Fruit fly (Drosophila melanogaster): ENCODE measurements around the gene CG17190.

DNA sequence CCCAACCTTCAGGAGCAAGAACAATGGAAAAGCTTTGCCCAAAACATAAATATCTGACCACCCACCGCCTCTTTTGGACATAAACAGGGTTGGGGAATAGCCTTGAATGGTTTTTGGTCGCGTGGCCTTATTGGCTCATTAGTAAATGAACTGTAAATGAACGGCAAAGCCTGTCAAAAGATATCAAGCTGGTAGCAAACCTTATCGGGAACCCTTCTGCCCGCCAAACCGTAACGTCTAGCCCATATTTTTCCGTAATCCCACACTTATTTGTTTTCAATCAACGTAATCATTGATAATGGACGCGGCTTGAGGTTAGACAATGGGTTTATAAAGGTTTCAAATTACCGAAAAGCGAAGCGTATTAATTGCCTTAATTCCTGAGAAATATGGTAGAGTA, 27.9 kb downstream of the CG17190 start:
- no peak for TF ChIP-seq pan (optimal IDR thresholded peaks at IDR 0.05)
- no peak for TF ChIP-seq CG8478 (optimal IDR thresholded peaks at IDR 0.05)
- no peak for TF ChIP-seq Dll (optimal IDR thresholded peaks at IDR 0.05)
- no peak for TF ChIP-seq psq (optimal IDR thresholded peaks at IDR 0.05)
- TF ChIP-seq usp (GFP tag; optimal IDR thresholded peaks at IDR 0.05) = no peak
- TF ChIP-seq EcR (GFP tag; optimal IDR thresholded peaks at IDR 0.05) = no peak

All from whole organism.